Fruit fly (Drosophila melanogaster): ENCODE measurements around the gene Spn77Bb.
A peak's percentile ranks its signal among the peaks of the same experiment; 100 is the strongest.

Gene Spn77Bb

DNA sequence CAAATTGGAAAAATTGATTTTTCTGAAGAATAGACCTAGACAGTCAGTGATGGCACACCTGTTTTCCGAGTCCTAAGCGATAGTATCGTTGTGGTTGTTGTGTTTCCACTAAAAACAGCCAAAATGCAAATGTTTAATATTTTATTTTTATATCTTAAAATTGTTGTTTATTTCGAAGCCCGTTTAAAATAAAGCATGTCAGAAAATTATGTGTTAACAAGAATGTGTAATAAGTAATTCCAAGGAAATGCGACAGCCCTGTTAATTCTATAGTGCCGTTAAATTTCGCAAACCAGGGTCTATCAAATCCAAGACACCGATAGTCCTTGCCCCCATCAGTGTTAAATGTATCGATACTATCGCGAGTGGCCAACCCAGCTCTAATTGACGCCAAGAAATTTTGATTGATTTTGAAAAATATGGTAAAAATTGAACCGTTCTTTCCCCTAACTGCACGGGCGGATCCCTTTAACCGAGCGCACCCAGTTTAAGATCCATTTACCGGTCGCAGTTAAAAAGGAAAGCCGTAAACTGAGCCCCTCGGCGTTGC lies 18.6 kb upstream of the Spn77Bb start, which contains the start of gene Pex23 (continued):
- TF ChIP-seq CG8765 (GFP tag; IDR thresholded peaks at IDR 0.05) (peak; percentile 81), pan (optimal IDR thresholded peaks at IDR 0.05) (no peak), pan (GFP tag; optimal IDR thresholded peaks at IDR 0.05 in 1 of 2, IDR thresholded peaks at IDR 0.05 in 1 of 2) (peak in 1 of 2 experiments; percentile 81), Drgx (GFP tag; IDR thresholded peaks at IDR 0.05) (peak; percentile 48), CG34376 (GFP tag; optimal IDR thresholded peaks at IDR 0.05) (peak; percentile 48), NFAT (GFP tag; IDR thresholded peaks at IDR 0.05) (peak; percentile 74), Stat92E (GFP tag; optimal IDR thresholded peaks at IDR 0.05) (peak in 1 of 3 experiments; percentile 81), usp (GFP tag; optimal IDR thresholded peaks at IDR 0.05) (no peak), zen (tag; optimal IDR thresholded peaks at IDR 0.05) (peak; percentile 81), B-H1 (GFP tag; IDR thresholded peaks at IDR 0.05) (peak; percentile 72), CG7357 (GFP tag; IDR thresholded peaks at IDR 0.05) (peak; percentile 95), CG14965 (GFP tag; optimal IDR thresholded peaks at IDR 0.05; ENCODE audit: borderline replicate concordance) (no peak), BEAF-32 (GFP tag; optimal IDR thresholded peaks at IDR 0.05) (peak; percentile 99), Hr39 (optimal IDR thresholded peaks at IDR 0.05) (no peak), sr (GFP tag; IDR thresholded peaks at IDR 0.05) (no peak), CG4360 (GFP tag; IDR thresholded peaks at IDR 0.05) (peak; percentile 83), H2.0 (GFP tag; IDR thresholded peaks at IDR 0.05) (peak; percentile 71), CG4282 (GFP tag; optimal IDR thresholded peaks at IDR 0.05) (peak; percentile 28), sima (GFP tag; optimal IDR thresholded peaks at IDR 0.05) (no peak), Doc3 (GFP tag; IDR thresholded peaks at IDR 0.05; ENCODE audit: partially characterized antibody) (peak; percentile 99), ato (GFP tag; IDR thresholded peaks at IDR 0.05; ENCODE audit: partially characterized antibody) (peak; percentile 86), CG13894 (tag; optimal IDR thresholded peaks at IDR 0.05) (peak; percentile 60), Blimp-1 (GFP tag; optimal IDR thresholded peaks at IDR 0.05) (no peak), CG7745 (tag; optimal IDR thresholded peaks at IDR 0.05) (no peak), rib (GFP tag; IDR thresholded peaks at IDR 0.05) (peak; percentile 99), PHDP (tag; optimal IDR thresholded peaks at IDR 0.05) (peak; percentile 71), jing (GFP tag; optimal IDR thresholded peaks at IDR 0.05) (no peak), Xrp1 (GFP tag; IDR thresholded peaks at IDR 0.05) (peak; percentile 82), pita (GFP tag; optimal IDR thresholded peaks at IDR 0.05) (no peak), E2f2 (GFP tag; IDR thresholded peaks at IDR 0.05) (peak; percentile 66), CG17568 (GFP tag; optimal IDR thresholded peaks at IDR 0.05) (no peak), Opbp (GFP tag; IDR thresholded peaks at IDR 0.05; ENCODE audit: partially characterized antibody) (peak; percentile 92), Fer3 (tag; optimal IDR thresholded peaks at IDR 0.05) (peak; percentile 77), gcm2 (GFP tag; optimal IDR thresholded peaks at IDR 0.05) (no peak), CG12236 (GFP tag; optimal IDR thresholded peaks at IDR 0.05) (no peak), CG16815 (GFP tag; optimal IDR thresholded peaks at IDR 0.05) (peak; percentile 77), CG6791 (GFP tag; IDR thresholded peaks at IDR 0.05; ENCODE audit: partially characterized antibody) (peak; percentile 95), CG12942 (GFP tag; optimal IDR thresholded peaks at IDR 0.05) (peak; percentile 82), Hr51 (GFP tag; optimal IDR thresholded peaks at IDR 0.05) (peak; percentile 72 to 79), CG14441 (GFP tag; IDR thresholded peaks at IDR 0.05) (peak; percentile 82), CG13775 (GFP tag; optimal IDR thresholded peaks at IDR 0.05) (peak; percentile 86), ems (GFP tag; optimal IDR thresholded peaks at IDR 0.05) (peak; percentile 71), seq (GFP tag; IDR thresholded peaks at IDR 0.05) (peak; percentile 71), phol (tag; optimal IDR thresholded peaks at IDR 0.05) (peak; percentile 89), zfh2 (GFP tag; optimal IDR thresholded peaks at IDR 0.05) (peak; percentile 79), D19B (GFP tag; optimal IDR thresholded peaks at IDR 0.05) (no peak), Ptx1 (GFP tag; IDR thresholded peaks at IDR 0.05) (peak; percentile 87), zen2 (GFP tag; IDR thresholded peaks at IDR 0.05; ENCODE audit: partially characterized antibody) (peak; percentile 88), amos (GFP tag; IDR thresholded peaks at IDR 0.05; ENCODE audit: partially characterized antibody) (peak; percentile 96)
